Fruit fly (Drosophila melanogaster): ENCODE data around the gene abs.

Gene abs

DNA sequence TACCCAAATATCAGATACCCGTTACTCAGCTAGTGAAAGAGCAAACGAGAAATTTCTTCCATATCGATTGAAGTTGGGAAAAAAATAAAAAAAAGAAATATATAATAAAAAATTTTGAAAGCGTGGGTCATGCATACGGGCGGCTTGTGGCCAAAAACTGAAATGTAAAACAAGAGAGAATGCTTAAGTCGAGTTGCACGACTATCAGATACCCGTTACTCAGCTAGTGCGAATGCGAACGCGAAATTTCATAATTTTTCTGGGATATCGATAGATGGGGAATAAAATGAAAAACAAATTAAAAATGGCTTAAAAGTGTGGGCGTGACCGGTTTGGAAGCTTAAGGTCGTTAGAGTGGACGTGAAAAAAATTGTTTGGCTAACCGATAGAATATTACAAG is 35.5 kb downstream of the abs start:
- TF ChIP-seq CG8319 (GFP tag; optimal IDR thresholded peaks at IDR 0.05) (no peak), fd59A (GFP tag; optimal IDR thresholded peaks at IDR 0.05) (no peak), svp (GFP tag) (peak; percentile 10)

DNA sequence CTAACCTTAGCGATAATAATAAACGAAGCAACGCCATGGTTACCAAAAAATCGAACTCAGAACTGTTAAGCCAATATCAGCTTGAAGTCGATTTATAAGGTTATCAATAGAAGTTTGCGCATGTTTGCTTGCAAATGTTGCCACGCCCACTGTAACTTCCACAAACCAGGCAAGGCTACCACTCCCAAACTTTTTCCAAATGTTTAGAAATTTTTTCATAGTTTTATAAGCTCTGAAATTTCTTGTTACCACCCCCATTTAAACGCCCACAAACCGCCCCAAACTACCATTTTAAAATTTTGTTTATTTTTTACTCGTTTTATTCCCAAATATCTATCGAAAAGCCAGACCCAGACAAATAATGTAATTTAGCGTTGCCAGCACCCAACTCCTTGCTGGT is 45.0 kb downstream of the abs start, which contains the start of gene flip:
TSS of gene flip (minus strand) at position 101 of the 400 bp plus-strand sequence.
- TF ChIP-seq CG3032 (tag; optimal IDR thresholded peaks at IDR 0.05) (no peak), Gug (GFP tag; IDR thresholded peaks at IDR 0.05) (no peak), CG4318 (GFP tag; optimal IDR thresholded peaks at IDR 0.05) (no peak), fd59A (GFP tag; optimal IDR thresholded peaks at IDR 0.05) (no peak), acj6 (GFP tag; optimal IDR thresholded peaks at IDR 0.05) (no peak), cyc (GFP tag; optimal IDR thresholded peaks at IDR 0.05) (no peak), Hr38 (GFP tag; optimal IDR thresholded peaks at IDR 0.05) (no peak), CG11902 (GFP tag; optimal IDR thresholded peaks at IDR 0.05) (no peak), CG10669 (GFP tag; optimal IDR thresholded peaks at IDR 0.05) (no peak), Eip78C (GFP tag) (no peak), dac (GFP tag; optimal IDR thresholded peaks at IDR 0.05) (no peak), CG1621 (tag; optimal IDR thresholded peaks at IDR 0.05) (no peak), CG6163 (GFP tag; IDR thresholded peaks at IDR 0.05) (no peak)

DNA sequence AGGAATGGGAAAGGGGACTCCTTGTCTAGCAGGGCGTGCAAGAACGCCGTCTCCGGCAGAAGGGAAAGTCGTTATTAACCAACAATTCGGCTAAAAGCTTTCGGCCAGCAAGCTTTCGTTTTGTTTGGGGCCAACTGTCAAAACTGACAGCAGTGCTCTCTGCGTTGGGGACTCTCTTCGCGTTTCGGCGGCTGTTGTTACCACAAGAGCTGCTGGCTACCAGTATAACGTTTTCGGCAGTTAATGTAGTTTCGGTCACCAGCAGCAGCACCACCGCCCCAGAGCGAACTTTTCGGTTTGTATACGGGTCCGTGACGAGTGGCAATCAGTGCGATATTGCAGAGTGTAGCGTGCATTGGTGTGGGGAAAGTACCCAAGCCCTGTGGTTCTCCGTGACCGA is 47.2 kb downstream of the abs start, which contains the start of gene cpx:
TSS of gene cpx (plus strand) at position 160 of the 400 bp plus-strand sequence.
- TF ChIP-seq Lpt (GFP tag; optimal IDR thresholded peaks at IDR 0.05) (no peak), CG10669 (GFP tag; optimal IDR thresholded peaks at IDR 0.05) (no peak), Sox102F (GFP tag; optimal IDR thresholded peaks at IDR 0.05) (no peak), fd59A (GFP tag; optimal IDR thresholded peaks at IDR 0.05) (no peak), Eip78C (GFP tag) (no peak), achi (GFP tag; optimal IDR thresholded peaks at IDR 0.05) (peak; percentile 71), Ets96B (tag; optimal IDR thresholded peaks at IDR 0.05) (no peak), CG6276 (GFP tag; optimal IDR thresholded peaks at IDR 0.05) (no peak)

DNA sequence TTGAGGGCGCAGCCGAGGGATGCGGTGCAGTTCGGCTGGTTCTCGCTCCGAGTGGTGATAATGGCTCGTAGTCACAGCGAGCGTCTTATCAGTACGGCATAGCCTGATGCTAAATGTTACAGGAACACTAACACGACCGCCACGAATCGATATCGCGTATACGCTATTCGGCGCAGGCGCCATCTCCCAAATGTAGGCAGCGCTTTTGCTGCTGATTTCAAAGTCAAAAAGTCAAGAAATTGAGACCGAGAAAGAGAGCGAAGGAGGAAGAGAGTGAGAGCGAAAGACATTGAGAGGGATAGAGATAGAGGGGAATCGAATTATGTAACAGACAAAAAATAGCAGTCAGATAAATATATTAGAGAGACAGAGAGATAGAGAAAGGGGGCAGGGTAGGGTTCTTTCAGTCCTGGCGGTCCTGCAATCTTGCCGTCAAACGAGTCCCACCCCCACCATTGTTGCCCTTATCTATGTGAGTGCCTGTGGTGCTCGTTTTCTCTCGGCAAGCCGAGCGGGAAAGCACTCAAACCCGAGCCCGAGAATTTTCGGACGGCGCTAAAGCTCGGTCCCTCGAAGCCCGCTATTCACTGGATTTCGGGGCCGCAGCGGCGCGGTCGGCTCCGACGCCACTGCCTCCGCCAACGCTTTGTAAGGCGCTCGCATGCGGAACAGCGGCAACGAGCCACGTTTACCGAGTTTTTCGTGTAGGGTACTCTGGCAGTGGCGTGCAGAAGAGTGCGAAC is 48.4 kb downstream of the abs start:
- peak; percentile 39 for TF ChIP-seq Eip78C (GFP tag)
- TF ChIP-seq eg (GFP tag; IDR thresholded peaks at IDR 0.05), result 0 out of 3 replicates have a peak, but pooled peaks have one; percentile 8
- no peak for TF ChIP-seq pdm3 (GFP tag; optimal IDR thresholded peaks at IDR 0.05)
- no peak for TF ChIP-seq Sox102F (GFP tag; optimal IDR thresholded peaks at IDR 0.05)
- TF ChIP-seq vri (GFP tag; optimal IDR thresholded peaks at IDR 0.05), result peak; percentile 21
- peak; percentile 77 for TF ChIP-seq svp (GFP tag)

DNA sequence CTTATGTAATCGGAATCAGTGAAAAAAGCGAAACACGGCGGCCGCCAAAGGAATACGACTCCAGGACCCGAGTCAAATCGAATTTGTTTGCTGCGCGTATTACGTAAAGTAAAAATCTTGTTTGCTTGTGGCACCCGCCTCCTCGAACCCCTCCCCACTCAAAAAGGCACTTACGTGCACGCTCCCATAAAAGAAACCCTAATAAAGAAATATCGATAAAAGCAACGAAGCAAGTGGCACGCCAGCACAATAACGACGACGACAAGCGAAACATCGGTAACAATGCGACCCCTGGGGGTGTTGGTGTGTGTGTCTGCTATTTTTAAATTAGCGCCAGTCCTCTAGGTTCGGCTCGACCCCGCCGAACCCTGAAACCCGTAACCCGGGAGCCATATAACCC is 49.4 kb downstream of the abs start:
- TF ChIP-seq cyc (GFP tag; optimal IDR thresholded peaks at IDR 0.05), result no peak
- no peak for TF ChIP-seq CG9139 (GFP tag; optimal IDR thresholded peaks at IDR 0.05)
- no peak for TF ChIP-seq Gug (GFP tag; IDR thresholded peaks at IDR 0.05)
- TF ChIP-seq spab (GFP tag; optimal IDR thresholded peaks at IDR 0.05), result no peak
- TF ChIP-seq CG6808 (GFP tag; optimal IDR thresholded peaks at IDR 0.05), result no peak
- TF ChIP-seq CG8632 (GFP tag; optimal IDR thresholded peaks at IDR 0.05), result no peak
- TF ChIP-seq Sox102F (GFP tag; optimal IDR thresholded peaks at IDR 0.05), result no peak
- no peak for TF ChIP-seq CG6854 (GFP tag; optimal IDR thresholded peaks at IDR 0.05)
- no peak for TF ChIP-seq dsx (GFP tag; optimal IDR thresholded peaks at IDR 0.05; ENCODE audit: poor library complexity, severe bottlenecking)
- no peak for TF ChIP-seq CG11902 (GFP tag; optimal IDR thresholded peaks at IDR 0.05)
- no peak for TF ChIP-seq Eip78C (GFP tag)

DNA sequence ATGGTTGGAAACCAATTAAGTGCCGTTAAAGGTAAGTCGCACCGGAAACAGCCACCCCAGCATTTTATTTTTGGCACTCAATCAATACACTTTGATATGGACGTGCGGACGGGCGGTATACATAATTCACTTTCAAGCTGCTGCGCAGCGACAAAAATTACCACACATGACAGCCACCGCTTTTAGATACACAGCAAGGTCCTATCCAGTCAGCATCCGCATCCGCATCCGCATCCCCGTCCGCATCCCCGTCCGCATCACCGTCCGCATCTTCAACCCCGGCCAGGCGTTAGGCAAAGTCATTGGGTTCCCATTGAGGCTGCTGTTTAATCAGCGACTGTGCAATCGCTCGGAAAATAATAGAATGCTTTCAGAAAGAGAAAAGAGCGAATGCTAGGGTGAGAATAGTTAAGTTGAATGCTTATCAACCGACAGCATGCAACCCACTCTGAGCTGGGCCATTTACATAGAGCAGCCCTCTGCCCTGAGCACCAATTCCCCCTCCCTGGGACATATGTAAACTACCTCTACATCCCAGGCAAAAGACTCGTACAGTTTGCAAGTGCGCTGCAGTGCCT is 51.6 kb downstream of the abs start:
- TF ChIP-seq Eip75B (GFP tag; optimal IDR thresholded peaks at IDR 0.05) (no peak), dac (GFP tag; optimal IDR thresholded peaks at IDR 0.05) (no peak), Met (GFP tag; optimal IDR thresholded peaks at IDR 0.05) (no peak), CG6163 (GFP tag; IDR thresholded peaks at IDR 0.05) (no peak), CG10631 (GFP tag; optimal IDR thresholded peaks at IDR 0.05) (no peak), lz (GFP tag; optimal IDR thresholded peaks at IDR 0.05) (no peak), fd59A (GFP tag; optimal IDR thresholded peaks at IDR 0.05) (no peak)
